Worm (Caenorhabditis elegans) whole organism, L1 larva: Measurements from ENCODE around the gene srr-3.

Source experiments
- ama-1 ChIP-seq: fragments of 150-350 bp; optimal IDR thresholded peaks from 2 replicates; lab custom pipeline; 2014
- elt-3 ChIP-seq, 6 experiments: fragments of 150-350 bp in 1 of 6; sonication (generic microtip); optimal IDR thresholded peaks; 2 replicates each; lab custom pipeline; 2017 to 2018; ENCODE audit warnings: missing biosample characterization in 6 of 6, missing genetic modification characterization in 6 of 6, inconsistent platforms in 1 of 6
- fkh-10 ChIP-seq: sonication (generic microtip); optimal IDR thresholded peaks from 2 replicates; lab custom pipeline; 2017; ENCODE audit warnings: missing biosample characterization, missing genetic modification reagents, missing genetic modification characterization
- nhr-11 ChIP-seq: fragments of 150-350 bp; optimal IDR thresholded peaks from 2 replicates; lab custom pipeline; 2014; ENCODE audit warnings: missing biosample characterization, missing genetic modification characterization
- tbx-2 ChIP-seq: sonication (generic microtip); optimal IDR thresholded peaks from 2 replicates; lab custom pipeline; 2016; ENCODE audit warnings: missing genetic modification characterization, missing compliant biosample characterization
- unc-62 ChIP-seq: fragments of 150-350 bp; optimal IDR thresholded peaks from 2 replicates; lab custom pipeline; 2014; ENCODE audit warnings: missing biosample characterization, missing genetic modification reagents, missing genetic modification characterization

DNA sequence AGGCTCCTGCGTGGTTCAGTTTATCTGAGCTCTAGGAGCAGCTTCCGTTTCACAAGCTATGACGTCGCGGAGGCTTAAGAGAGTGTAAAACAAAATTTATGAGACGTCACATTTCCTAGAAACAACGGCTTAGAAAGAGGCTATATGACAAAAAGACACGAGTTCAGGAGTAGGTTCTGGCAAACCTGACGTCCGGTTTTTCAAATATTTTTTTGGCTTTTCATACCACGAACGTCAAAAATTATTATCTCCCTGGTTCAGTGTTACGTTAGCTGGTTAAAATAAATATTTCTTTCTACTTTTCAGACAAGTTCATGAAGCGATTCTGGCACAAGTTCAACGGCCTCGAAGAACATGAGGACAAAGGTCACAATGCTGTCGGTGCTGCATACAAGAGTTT is 19.2 kb upstream of the srr-3 start, which contains the start of gene F36D3.16:
- TF ChIP-seq elt-3 (tag; optimal IDR thresholded peaks at IDR 0.05; lab: Kevin White, UChicago) (no peak), nhr-11 (tag; lab: Kevin White, UChicago) (no peak), ama-1 (lab: Kevin White, UChicago) (no peak), fkh-10 (GFP tag; lab: Kevin White, UChicago) (no peak), unc-62 (GFP tag; lab: Kevin White, UChicago) (no peak), tbx-2 (tag; lab: Kevin White, UChicago) (no peak)
